Worm (Caenorhabditis elegans) whole organism, late embryonic: Measurements from ENCODE around the gene C08E8.6.

Experiments used
- C08G9.2 ChIP-seq: sonication (generic microtip); optimal IDR thresholded peaks from 2 replicates; lab custom pipeline; 2016; ENCODE audit warnings: mild to moderate bottlenecking, missing genetic modification characterization, moderate library complexity, missing compliant biosample characterization
- C38D4.7 ChIP-seq: fragments of 200-800 bp; sonication (Bioruptor generic); optimal IDR thresholded peaks from 2 replicates; lab custom pipeline; 2018; ENCODE audit warnings: mild to moderate bottlenecking, missing genetic modification characterization, moderate library complexity, missing compliant biosample characterization
- F13H6.1 ChIP-seq: sonication (generic microtip); optimal IDR thresholded peaks from 2 replicates; lab custom pipeline; 2016; ENCODE audit warnings: missing genetic modification characterization, missing compliant biosample characterization
- K09A11.1 ChIP-seq: sonication (generic microtip); optimal IDR thresholded peaks from 2 replicates; lab custom pipeline; 2017; ENCODE audit warnings: antibody characterized with exemption, mild to moderate bottlenecking, missing genetic modification characterization, missing compliant biosample characterization; ENCODE audit not compliant: insufficient read depth
- ahr-1 ChIP-seq: sonication (generic microtip); optimal IDR thresholded peaks from 2 replicates; lab custom pipeline; 2016; ENCODE audit warnings: missing genetic modification characterization, missing compliant biosample characterization
- ceh-2 ChIP-seq: sonication (generic microtip); optimal IDR thresholded peaks from 2 replicates; lab custom pipeline; 2016; ENCODE audit warnings: missing genotype, missing genetic modification characterization, missing compliant biosample characterization
- ceh-22 ChIP-seq: sonication (generic microtip); optimal IDR thresholded peaks from 2 replicates; lab custom pipeline; 2017; ENCODE audit warnings: missing biosample characterization, missing genetic modification characterization
- ceh-31 ChIP-seq: sonication (generic microtip); optimal IDR thresholded peaks from 2 replicates; lab custom pipeline; 2016; ENCODE audit warnings: missing genetic modification characterization, missing compliant biosample characterization
- ceh-45 ChIP-seq: fragments of 200-800 bp; sonication (Bioruptor generic); IDR thresholded peaks from 2 replicates; pipeline ENCODE4 v1.3.6; 2022; ENCODE audit warnings: missing genetic modification reagents, missing genetic modification characterization, missing compliant biosample characterization
- ceh-48 ChIP-seq: sonication (generic microtip); optimal IDR thresholded peaks from 2 replicates; lab custom pipeline; 2016; ENCODE audit warnings: missing genetic modification characterization, inconsistent platforms, missing compliant biosample characterization
- ceh-6 ChIP-seq: fragments of 200-800 bp; sonication (Bioruptor generic); optimal IDR thresholded peaks from 2 replicates; lab custom pipeline; 2018; ENCODE audit warnings: mild to moderate bottlenecking, missing genetic modification characterization, missing compliant biosample characterization
- ceh-9 ChIP-seq: sonication (generic microtip); optimal IDR thresholded peaks from 2 replicates; lab custom pipeline; 2016; ENCODE audit warnings: mild to moderate bottlenecking, missing genetic modification characterization, inconsistent platforms, missing compliant biosample characterization
- elt-2 ChIP-seq: sonication (generic microtip); optimal IDR thresholded peaks from 2 replicates; lab custom pipeline; 2016; ENCODE audit warnings: missing genetic modification reagents, missing genetic modification characterization, missing compliant biosample characterization
- ets-4 ChIP-seq: sonication (generic microtip); optimal IDR thresholded peaks from 2 replicates; lab custom pipeline; 2016; ENCODE audit warnings: missing genetic modification characterization, missing compliant biosample characterization
- fkh-10 ChIP-seq: fragments of 150-350 bp; optimal IDR thresholded peaks from 2 replicates; lab custom pipeline; 2014; ENCODE audit warnings: missing biosample characterization, missing genetic modification reagents, missing genetic modification characterization
- gmeb-2 ChIP-seq: sonication (generic microtip); optimal IDR thresholded peaks from 2 replicates; lab custom pipeline; 2016; ENCODE audit warnings: missing genetic modification characterization, inconsistent platforms, missing compliant biosample characterization
- hlh-13 ChIP-seq: fragments of 200-800 bp; sonication (Bioruptor generic); optimal IDR thresholded peaks from 2 replicates; lab custom pipeline; 2018; ENCODE audit warnings: mild to moderate bottlenecking, missing genetic modification characterization, missing compliant biosample characterization
- hlh-15 ChIP-seq: sonication (generic microtip); optimal IDR thresholded peaks from 2 replicates; lab custom pipeline; 2016; ENCODE audit warnings: missing genetic modification characterization, missing compliant biosample characterization
- hlh-8 ChIP-seq: sonication (generic microtip); optimal IDR thresholded peaks from 2 replicates; lab custom pipeline; 2016; ENCODE audit warnings: missing genotype, missing genetic modification characterization, missing compliant biosample characterization
- lim-6 ChIP-seq: sonication (generic microtip); optimal IDR thresholded peaks from 2 replicates; lab custom pipeline; 2016; ENCODE audit warnings: missing genetic modification characterization, missing compliant biosample characterization
- mec-3 ChIP-seq: sonication (generic microtip); optimal IDR thresholded peaks from 2 replicates; lab custom pipeline; 2016; ENCODE audit warnings: borderline replicate concordance, missing genetic modification characterization, missing compliant biosample characterization
- npax-4 ChIP-seq: sonication (generic microtip); optimal IDR thresholded peaks from 2 replicates; lab custom pipeline; 2016; ENCODE audit warnings: missing genetic modification characterization, missing compliant biosample characterization
- odd-2 ChIP-seq: sonication (generic microtip); optimal IDR thresholded peaks from 2 replicates; lab custom pipeline; 2017; ENCODE audit warnings: antibody characterized with exemption, mild to moderate bottlenecking, missing genetic modification characterization, missing compliant biosample characterization
- pag-3 ChIP-seq: sonication (generic microtip); optimal IDR thresholded peaks from 2 replicates; lab custom pipeline; 2016; ENCODE audit warnings: missing compliant biosample characterization, missing genetic modification characterization, borderline replicate concordance
- pat-9 ChIP-seq: fragments of 200-800 bp; sonication (Bioruptor generic); optimal IDR thresholded peaks from 2 replicates; lab custom pipeline; 2018; ENCODE audit warnings: mild to moderate bottlenecking, missing genetic modification characterization, moderate library complexity, missing compliant biosample characterization
- pax-1 ChIP-seq: fragments of 150-350 bp; optimal IDR thresholded peaks from 2 replicates; lab custom pipeline; 2014; ENCODE audit warnings: missing biosample characterization, missing genetic modification characterization
- pha-2 ChIP-seq: sonication (generic microtip); optimal IDR thresholded peaks from 2 replicates; lab custom pipeline; 2017; ENCODE audit warnings: mild to moderate bottlenecking, missing genetic modification characterization, missing compliant biosample characterization
- pqm-1 ChIP-seq: sonication (generic microtip); optimal IDR thresholded peaks from 2 replicates; lab custom pipeline; 2016; ENCODE audit warnings: missing genetic modification characterization, missing compliant biosample characterization
- pros-1 ChIP-seq: fragments of 150-350 bp; optimal IDR thresholded peaks from 2 replicates; lab custom pipeline; 2014; ENCODE audit warnings: missing biosample characterization, missing genetic modification reagents, missing genetic modification characterization
- ref-2 ChIP-seq: sonication (generic microtip); optimal IDR thresholded peaks from 2 replicates; lab custom pipeline; 2016; ENCODE audit warnings: missing genetic modification characterization, missing compliant biosample characterization
- rnt-1 ChIP-seq: sonication (generic microtip); optimal IDR thresholded peaks from 2 replicates; lab custom pipeline; 2016; ENCODE audit warnings: missing genetic modification characterization, missing compliant biosample characterization
- sox-2 ChIP-seq: fragments of 200-800 bp; sonication (Bioruptor generic); IDR thresholded peaks from 2 replicates; pipeline ENCODE4 v1.3.6; 2022; ENCODE audit warnings: missing genetic modification reagents, missing genetic modification characterization, missing compliant biosample characterization
- sox-4 ChIP-seq: sonication (generic microtip); optimal IDR thresholded peaks from 2 replicates; lab custom pipeline; 2017; ENCODE audit warnings: mild to moderate bottlenecking, missing genetic modification characterization, inconsistent platforms, missing compliant biosample characterization
- tbx-2 ChIP-seq: sonication (generic microtip); optimal IDR thresholded peaks from 2 replicates; lab custom pipeline; 2016; ENCODE audit warnings: missing genetic modification characterization, missing compliant biosample characterization
- tbx-7 ChIP-seq: sonication (generic microtip); optimal IDR thresholded peaks from 2 replicates; lab custom pipeline; 2016; ENCODE audit warnings: missing genotype, missing genetic modification characterization, missing compliant biosample characterization
- unc-3 ChIP-seq, 2 experiments: fragments of 200-800 bp in 1 of 2; sonication (Bioruptor generic) in 1 of 2; sonication (generic microtip) in 1 of 2; conservative IDR thresholded peaks in 1 of 2; optimal IDR thresholded peaks in 1 of 2; 2 replicates each; pipeline versions ENCODE4 v1.3.6 to Lab custom; 2016 to 2022; ENCODE audit warnings: missing compliant biosample characterization in 2 of 2, missing genetic modification characterization in 2 of 2, missing genetic modification reagents in 1 of 2
- unc-42 ChIP-seq: sonication (generic microtip); optimal IDR thresholded peaks from 2 replicates; lab custom pipeline; 2016; ENCODE audit warnings: missing genotype, missing genetic modification characterization, missing compliant biosample characterization
- unc-55 ChIP-seq: sonication (generic microtip); optimal IDR thresholded peaks from 2 replicates; lab custom pipeline; 2017; ENCODE audit warnings: missing biosample characterization, missing genetic modification reagents, missing genetic modification characterization
- unc-86 ChIP-seq: sonication (generic microtip); optimal IDR thresholded peaks from 2 replicates; lab custom pipeline; 2016; ENCODE audit warnings: missing genetic modification characterization, missing compliant biosample characterization
- ztf-16 ChIP-seq: sonication (generic microtip); optimal IDR thresholded peaks from 2 replicates; lab custom pipeline; 2017; ENCODE audit warnings: missing genetic modification characterization, missing compliant biosample characterization

The C08E8.6 gene

ce11 chrV:18371028-18371427 lies 2.8 kb upstream of the C08E8.6 start:
- TF ChIP-seq pha-2 (tag; lab: Kevin White, UChicago) (no peak), C38D4.7 (GFP tag; lab: Kevin White, UChicago) (no peak), pax-1 (tag; lab: Kevin White, UChicago) (no peak), tbx-7 (no peak), hlh-15 (tag; lab: Kevin White, UChicago) (no peak), pat-9 (no peak), ahr-1 (tag; lab: Kevin White, UChicago) (no peak), unc-55 (no peak), ceh-2 (no peak), pag-3 (no peak), ceh-48 (tag; lab: Kevin White, UChicago) (no peak), rnt-1 (tag; lab: Kevin White, UChicago) (no peak), pros-1 (tag; lab: Kevin White, UChicago) (no peak), ceh-22 (tag; lab: Kevin White, UChicago) (no peak)
- TF ChIP-seq, all 69 proteins: peak for 0

ce11 chrV:18364558-18364957 lies 3.7 kb downstream of the C08E8.6 start, which contains the start of gene C08E8.9:
TSS of gene C08E8.9 (plus strand) at chrV:18364858.
- TF ChIP-seq ceh-45 (GFP tag; lab: Robert Waterston, UW) (no peak), fkh-10 (GFP tag; lab: Kevin White, UChicago) (no peak), ets-4 (tag; lab: Kevin White, UChicago) (no peak)
- TF ChIP-seq, all 69 proteins: peak for 0

- TF ChIP-seq hlh-13 (GFP tag; lab: Kevin White, UChicago) = no peak
- TF ChIP-seq tbx-7 = no peak
- TF ChIP-seq unc-3 (GFP tag; conservative IDR thresholded peaks at IDR 0.05; lab: Robert Waterston, UW) = no peak
- TF ChIP-seq unc-3 (tag; optimal IDR thresholded peaks at IDR 0.05; lab: Kevin White, UChicago) = no peak
- no peak for TF ChIP-seq ref-2 (tag; lab: Kevin White, UChicago)
- no peak for TF ChIP-seq npax-4
- no peak for TF ChIP-seq unc-42
- no peak for TF ChIP-seq pqm-1 (tag; lab: Kevin White, UChicago)
- no peak for TF ChIP-seq F13H6.1 (tag; lab: Kevin White, UChicago)
- no peak for TF ChIP-seq ztf-16 (tag; lab: Kevin White, UChicago)
- no peak for TF ChIP-seq mec-3 (tag; lab: Kevin White, UChicago)
- TF ChIP-seq elt-2 (tag; lab: Kevin White, UChicago) = no peak
- TF ChIP-seq gmeb-2 (tag; lab: Kevin White, UChicago) = no peak
- no peak for TF ChIP-seq pat-9
Observed at ce11 chrV:18362402-18362801, 5.8 kb downstream of the C08E8.6 start, which contains the start of gene C08E8.1. TSS of gene C08E8.1 (minus strand) at chrV:18362502.

ce11 chrV:18359888-18360287 lies 8.3 kb downstream of the C08E8.6 start, which contains the start of gene C08E8.5:
TSS of gene C08E8.5 (minus strand) at chrV:18359988.
- TF ChIP-seq sox-4 (no peak), ceh-48 (tag; lab: Kevin White, UChicago) (no peak), ceh-9 (tag; lab: Kevin White, UChicago) (no peak), unc-86 (tag; lab: Kevin White, UChicago) (no peak), lim-6 (no peak), ceh-31 (no peak), hlh-15 (tag; lab: Kevin White, UChicago) (no peak), ceh-6 (GFP tag; lab: Kevin White, UChicago) (no peak), K09A11.1 (tag; lab: Kevin White, UChicago) (no peak), odd-2 (no peak), tbx-2 (no peak), C08G9.2 (tag; lab: Kevin White, UChicago) (no peak), hlh-8 (tag; lab: Kevin White, UChicago) (no peak), sox-2 (no peak)
